Worm (Caenorhabditis elegans) whole organism, midembryonic: ENCODE data around the gene str-260.

Experiments
- T22C8.4 ChIP-seq: fragments of 200-800 bp; sonication (Bioruptor generic); IDR thresholded peaks from 2 replicates; pipeline ENCODE4 v1.3.6; 2022; ENCODE audit warnings: missing genetic modification characterization, missing compliant biosample characterization
- flt-1 ChIP-seq: fragments of 200-800 bp; sonication (Bioruptor generic); IDR thresholded peaks from 2 replicates; pipeline ENCODE4 v1.3.6; 2022; ENCODE audit warnings: missing genetic modification characterization, missing compliant biosample characterization
- klf-2 ChIP-seq: fragments of 200-800 bp; sonication (Bioruptor generic); conservative IDR thresholded peaks from 2 replicates; pipeline ENCODE4 v1.3.6; 2022; ENCODE audit warnings: missing genetic modification reagents, missing genetic modification characterization, missing compliant biosample characterization
- ref-1 ChIP-seq: fragments of 200-800 bp; sonication (Bioruptor generic); conservative IDR thresholded peaks from 2 replicates; pipeline ENCODE4 v1.3.6; 2022; ENCODE audit warnings: missing genetic modification reagents, missing genetic modification characterization, missing compliant biosample characterization
- tab-1 ChIP-seq: fragments of 200-800 bp; sonication (Bioruptor generic); IDR thresholded peaks from 2 replicates; pipeline ENCODE4 v1.3.6; 2022; ENCODE audit warnings: missing genetic modification characterization, missing compliant biosample characterization
- ztf-23 ChIP-seq: fragments of 200-800 bp; sonication (Bioruptor generic); IDR thresholded peaks from 2 replicates; pipeline ENCODE4 v1.3.6; 2022; ENCODE audit warnings: missing genetic modification reagents, missing genetic modification characterization, missing compliant biosample characterization

- TF ChIP-seq T22C8.4 (GFP tag; lab: Robert Waterston, UW) (no peak), ref-1 (GFP tag; lab: Robert Waterston, UW) (no peak), flt-1 (GFP tag; lab: Robert Waterston, UW) (no peak), klf-2 (GFP tag; lab: Robert Waterston, UW) (no peak), ztf-23 (GFP tag; lab: Robert Waterston, UW) (no peak), tab-1 (GFP tag; lab: Robert Waterston, UW) (no peak)
These were observed 3.7 kb upstream of the str-260 start, which contains the start of gene irg-1 for ce11 chrV:3523262-3523661.
